Worm (Caenorhabditis elegans) whole organism, late embryonic: ENCODE measurements around the gene lgc-53.

Experiments used
- ceh-34 ChIP-seq: sonication (generic microtip); optimal IDR thresholded peaks from 2 replicates; lab custom pipeline; 2016; ENCODE audit warnings: mild to moderate bottlenecking, missing genetic modification characterization, missing compliant biosample characterization
- ceh-9 ChIP-seq: sonication (generic microtip); optimal IDR thresholded peaks from 2 replicates; lab custom pipeline; 2016; ENCODE audit warnings: mild to moderate bottlenecking, missing genetic modification characterization, inconsistent platforms, missing compliant biosample characterization
- ets-4 ChIP-seq: sonication (generic microtip); optimal IDR thresholded peaks from 2 replicates; lab custom pipeline; 2016; ENCODE audit warnings: missing genetic modification characterization, missing compliant biosample characterization
- gmeb-2 ChIP-seq: sonication (generic microtip); optimal IDR thresholded peaks from 2 replicates; lab custom pipeline; 2016; ENCODE audit warnings: missing genetic modification characterization, inconsistent platforms, missing compliant biosample characterization
- lin-11 ChIP-seq: fragments of 200-800 bp; sonication (Bioruptor generic); optimal IDR thresholded peaks from 2 replicates; lab custom pipeline; 2018; ENCODE audit warnings: mild to moderate bottlenecking, missing genetic modification characterization, missing compliant biosample characterization
- unc-55 ChIP-seq: sonication (generic microtip); optimal IDR thresholded peaks from 2 replicates; lab custom pipeline; 2017; ENCODE audit warnings: missing biosample characterization, missing genetic modification reagents, missing genetic modification characterization

- TF ChIP-seq ets-4 (tag; lab: Kevin White, UChicago): no peak
- no peak for TF ChIP-seq gmeb-2
- no peak for TF ChIP-seq lin-11
- no peak for TF ChIP-seq ceh-9 (tag; lab: Kevin White, UChicago)
- no peak for TF ChIP-seq ceh-34 (tag; lab: Kevin White, UChicago)
- no peak for TF ChIP-seq unc-55
Observed at ce11 chrX:16724954-16725353, 13.5 kb downstream of the lgc-53 start.
